Worm (Caenorhabditis elegans) whole organism, midembryonic: ENCODE data around the gene F21D5.5.

Experiments used
- T22C8.4 ChIP-seq: fragments of 200-800 bp; sonication (Bioruptor generic); IDR thresholded peaks from 2 replicates; pipeline ENCODE4 v1.3.6; 2022; ENCODE audit warnings: missing genetic modification characterization, missing compliant biosample characterization
- cog-1 ChIP-seq: sonication (generic microtip); optimal IDR thresholded peaks from 2 replicates; lab custom pipeline; 2016; ENCODE audit warnings: missing genetic modification characterization, missing compliant biosample characterization
- flt-1 ChIP-seq: fragments of 200-800 bp; sonication (Bioruptor generic); IDR thresholded peaks from 2 replicates; pipeline ENCODE4 v1.3.6; 2022; ENCODE audit warnings: missing genetic modification characterization, missing compliant biosample characterization
- klf-2 ChIP-seq: fragments of 200-800 bp; sonication (Bioruptor generic); conservative IDR thresholded peaks from 2 replicates; pipeline ENCODE4 v1.3.6; 2022; ENCODE audit warnings: missing genetic modification reagents, missing genetic modification characterization, missing compliant biosample characterization
- med-1 ChIP-seq: sonication (generic microtip); optimal IDR thresholded peaks from 2 replicates; lab custom pipeline; 2017; ENCODE audit warnings: missing genetic modification characterization, mild to moderate bottlenecking, missing compliant biosample characterization, antibody characterized with exemption, missing genetic modification reagents; ENCODE audit not compliant: insufficient read depth
- ref-1 ChIP-seq: fragments of 200-800 bp; sonication (Bioruptor generic); conservative IDR thresholded peaks from 2 replicates; pipeline ENCODE4 v1.3.6; 2022; ENCODE audit warnings: missing genetic modification reagents, missing genetic modification characterization, missing compliant biosample characterization
- tab-1 ChIP-seq: fragments of 200-800 bp; sonication (Bioruptor generic); IDR thresholded peaks from 2 replicates; pipeline ENCODE4 v1.3.6; 2022; ENCODE audit warnings: missing genetic modification characterization, missing compliant biosample characterization
- ztf-23 ChIP-seq: fragments of 200-800 bp; sonication (Bioruptor generic); IDR thresholded peaks from 2 replicates; pipeline ENCODE4 v1.3.6; 2022; ENCODE audit warnings: missing genetic modification reagents, missing genetic modification characterization, missing compliant biosample characterization
- ztf-29 ChIP-seq: fragments of 200-800 bp; sonication (Bioruptor generic); IDR thresholded peaks from 2 replicates; pipeline ENCODE4 v1.3.6; 2022; ENCODE audit warnings: missing genetic modification reagents, missing genetic modification characterization, missing compliant biosample characterization

Gene F21D5.5

ce11 chrIV:8686510-8686909 is 52.7 kb downstream of the F21D5.5 start, which contains the start of gene pole-2:
TSS of gene pole-2 (minus strand) at chrIV:8686610.
- TF ChIP-seq ztf-23: no peak
- TF ChIP-seq ztf-29 (GFP tag; lab: Robert Waterston, UW): no peak
- TF ChIP-seq cog-1: no peak
- TF ChIP-seq T22C8.4 (GFP tag; lab: Robert Waterston, UW): no peak
- TF ChIP-seq med-1: no peak
- TF ChIP-seq klf-2 (GFP tag; lab: Robert Waterston, UW): no peak
- no peak for TF ChIP-seq tab-1 (GFP tag; lab: Robert Waterston, UW)
- no peak for TF ChIP-seq flt-1 (GFP tag; lab: Robert Waterston, UW)
- no peak for TF ChIP-seq ref-1 (GFP tag; lab: Robert Waterston, UW)
